Worm (Caenorhabditis elegans): Measurements from ENCODE around the gene irld-52.
"Not testable (repeated sequence)": the region's sequence is repeated elsewhere in the genome, so short reads cannot be mapped to it uniquely, and the experiment has no call there.

DNA sequence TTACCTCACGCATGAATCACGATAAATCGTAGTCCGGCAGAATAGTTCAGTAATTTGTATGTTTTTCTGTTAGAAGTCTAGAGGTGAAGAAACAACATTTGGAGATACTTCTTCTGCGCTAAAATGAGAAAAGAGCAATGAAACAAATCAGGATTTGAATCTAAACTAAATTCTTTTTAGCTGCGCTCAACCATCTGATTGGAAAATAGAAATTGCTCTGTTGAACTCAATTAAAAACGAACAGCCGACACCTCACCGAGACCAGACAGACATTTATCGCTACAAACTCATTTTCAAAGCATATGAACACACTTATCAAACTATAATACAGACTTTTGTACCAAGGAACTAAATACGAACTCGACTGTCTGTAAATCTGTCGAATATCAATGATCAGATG, 23.1 kb downstream of the irld-52 start, which contains the start of gene T26E4.9:
- TF ChIP-seq T22C8.4 (GFP tag; IDR thresholded peaks at IDR 0.05); ztf-23 (GFP tag; IDR thresholded peaks at IDR 0.05); klf-2 (GFP tag; conservative IDR thresholded peaks at IDR 0.05): not testable (repeated sequence)
